Fruit fly (Drosophila melanogaster): ENCODE results near the gene CG2961.

DNA sequence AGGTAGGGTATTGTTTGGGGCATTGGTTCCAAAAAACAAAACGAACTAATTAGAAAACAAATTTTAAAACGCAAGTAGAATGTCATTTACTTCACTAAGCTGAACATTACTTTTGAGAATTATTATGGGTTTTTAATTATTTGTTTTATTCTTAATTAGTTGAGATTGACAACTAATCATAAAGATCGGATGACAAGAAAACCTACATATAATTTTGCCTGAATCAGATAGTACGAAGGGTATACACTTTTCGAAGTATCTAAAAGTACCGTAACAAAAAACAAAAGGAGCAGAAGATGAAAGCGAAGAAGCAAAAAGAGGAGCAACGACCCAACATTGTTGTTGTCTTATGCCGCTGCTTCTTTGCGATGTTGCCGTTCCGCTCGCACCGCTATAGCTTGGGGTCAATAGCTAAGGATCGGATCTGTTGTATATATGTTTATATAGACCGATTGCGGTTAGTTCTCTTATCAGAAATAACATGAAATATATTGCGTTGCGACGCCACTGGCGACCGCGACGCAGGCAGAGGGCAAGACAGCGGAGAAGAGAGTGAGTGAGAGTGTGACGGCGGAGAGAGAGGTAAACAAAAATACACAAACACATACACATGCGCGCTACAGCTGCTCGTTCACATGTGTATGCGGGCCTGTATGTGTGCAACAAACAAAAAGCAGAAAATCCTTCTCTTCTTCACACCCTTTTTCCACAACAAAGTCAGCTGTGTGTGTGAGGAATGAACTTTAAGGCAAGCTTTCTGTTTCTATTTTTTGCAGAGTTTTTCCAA lies 21.6 kb downstream of the CG2961 start:
- TF ChIP-seq psq (optimal IDR thresholded peaks at IDR 0.05) (no peak), CG8478 (optimal IDR thresholded peaks at IDR 0.05) (peak; percentile 17), pan (optimal IDR thresholded peaks at IDR 0.05) (no peak)
